Fruit fly (Drosophila melanogaster) whole organism, embryonic: ENCODE data around the gene Ero1L.

Experiments used
- B-H2 ChIP-seq: fragments of 200-800 bp; sonication (Bioruptor generic); optimal IDR thresholded peaks from 2 replicates; lab custom pipeline; 2018; ENCODE audit warnings: missing biosample characterization, mild to moderate bottlenecking, missing genetic modification characterization
- C15 ChIP-seq: fragments of 200-800 bp; sonication (Bioruptor generic); IDR thresholded peaks from 3 replicates; pipeline ENCODE4 v1.3.6; 2022; ENCODE audit warnings: missing biosample characterization, missing genetic modification characterization
- CG10209 ChIP-seq: fragments of 200-800 bp; sonication (Bioruptor generic); optimal IDR thresholded peaks from 3 replicates; lab custom pipeline; 2017; ENCODE audit warnings: missing biosample characterization, mild to moderate bottlenecking, missing genetic modification characterization, missing genetic modification reagents
- CG11560 ChIP-seq: fragments of 200-800 bp; sonication (Bioruptor generic); IDR thresholded peaks from 3 replicates; pipeline ENCODE4 v1.3.6; 2022; ENCODE audit warnings: missing biosample characterization, missing genetic modification characterization
- CG13424 ChIP-seq: fragments of 200-800 bp; sonication (Bioruptor generic); optimal IDR thresholded peaks from 2 replicates; lab custom pipeline; 2019; ENCODE audit warnings: missing biosample characterization, mild to moderate bottlenecking, missing genetic modification characterization, moderate library complexity
- CG13894 ChIP-seq: fragments of 200-800 bp; sonication (Bioruptor generic); optimal IDR thresholded peaks from 3 replicates; lab custom pipeline; 2018; ENCODE audit warnings: missing biosample characterization, mild to moderate bottlenecking, missing genetic modification characterization, moderate library complexity
- CG1529 ChIP-seq: fragments of 200-800 bp; sonication (Bioruptor generic); optimal IDR thresholded peaks from 3 replicates; lab custom pipeline; 2018; ENCODE audit warnings: missing biosample characterization, missing genetic modification characterization
- CG15514 ChIP-seq: fragments of 200-800 bp; sonication (Bioruptor generic); optimal IDR thresholded peaks from 3 replicates; lab custom pipeline; 2017; ENCODE audit warnings: missing biosample characterization, missing genetic modification characterization, mild to moderate bottlenecking, moderate library complexity, missing genetic modification reagents
- CG17328 ChIP-seq: fragments of 200-800 bp; sonication (Bioruptor generic); IDR thresholded peaks from 2 replicates; pipeline ENCODE4 v1.3.6; 2022; ENCODE audit warnings: missing biosample characterization, missing genetic modification characterization
- CG17612 ChIP-seq: fragments of 200-800 bp; sonication (Bioruptor generic); IDR thresholded peaks from 2 replicates; pipeline ENCODE4 v1.3.6; 2022; ENCODE audit warnings: missing biosample characterization, missing genetic modification characterization
- CG18599 ChIP-seq: fragments of 200-800 bp; sonication (Bioruptor generic); optimal IDR thresholded peaks from 3 replicates; lab custom pipeline; 2017; ENCODE audit warnings: missing biosample characterization, missing genetic modification characterization, mild to moderate bottlenecking, moderate library complexity, missing genetic modification reagents
- CG2120 ChIP-seq: fragments of 200-800 bp; sonication (Bioruptor generic); optimal IDR thresholded peaks from 3 replicates; lab custom pipeline; 2016; ENCODE audit warnings: missing biosample characterization, missing genetic modification characterization
- CG2889 ChIP-seq: fragments of 200-800 bp; sonication (Bioruptor generic); IDR thresholded peaks from 3 replicates; pipeline ENCODE4 v1.3.6; 2022; ENCODE audit warnings: missing biosample characterization, missing genetic modification characterization
- CG31388 ChIP-seq: fragments of 200-800 bp; sonication (Bioruptor generic); optimal IDR thresholded peaks from 2 replicates; lab custom pipeline; 2016; ENCODE audit warnings: missing biosample characterization, missing genetic modification characterization
- CG31441 ChIP-seq: fragments of 200-800 bp; sonication (Bioruptor generic); IDR thresholded peaks from 2 replicates; pipeline ENCODE4 v1.3.6; 2022; ENCODE audit warnings: missing biosample characterization, missing genetic modification characterization
- CG4328 ChIP-seq: fragments of 200-800 bp; sonication (Bioruptor generic); optimal IDR thresholded peaks from 3 replicates; lab custom pipeline; 2017; ENCODE audit warnings: missing biosample characterization, missing genetic modification reagents, missing genetic modification characterization
- CG5245 ChIP-seq: fragments of 200-800 bp; sonication (Bioruptor generic); optimal IDR thresholded peaks from 3 replicates; lab custom pipeline; 2016; ENCODE audit warnings: missing biosample characterization, missing genetic modification characterization
- CG6813 ChIP-seq: fragments of 200-800 bp; sonication (Bioruptor generic); optimal IDR thresholded peaks from 2 replicates; lab custom pipeline; 2017; ENCODE audit warnings: missing biosample characterization, missing genetic modification characterization, mild to moderate bottlenecking, moderate library complexity, missing genetic modification reagents
- CG7372 ChIP-seq: fragments of 200-800 bp; sonication (Bioruptor generic); IDR thresholded peaks from 2 replicates; pipeline ENCODE4 v1.3.6; 2022; ENCODE audit warnings: missing biosample characterization, missing genetic modification characterization
- CG7987 ChIP-seq: fragments of 200-800 bp; sonication (Bioruptor generic); optimal IDR thresholded peaks from 2 replicates; lab custom pipeline; 2018; ENCODE audit warnings: missing biosample characterization, mild to moderate bottlenecking, missing genetic modification characterization, moderate library complexity
- CG8359 ChIP-seq: fragments of 200-800 bp; sonication (Bioruptor generic); optimal IDR thresholded peaks from 2 replicates; lab custom pipeline; 2017; ENCODE audit warnings: missing biosample characterization, mild to moderate bottlenecking, missing genetic modification characterization, borderline replicate concordance
- CG9609 ChIP-seq: fragments of 200-800 bp; sonication (Bioruptor generic); optimal IDR thresholded peaks from 3 replicates; lab custom pipeline; 2016; ENCODE audit warnings: missing biosample characterization, missing genetic modification characterization
- CrebB ChIP-seq: fragments of 200-800 bp; sonication (Bioruptor generic); optimal IDR thresholded peaks from 3 replicates; lab custom pipeline; 2018; ENCODE audit warnings: missing biosample characterization, mild to moderate bottlenecking, missing genetic modification characterization
- Dad ChIP-seq: fragments of 200-800 bp; sonication (Bioruptor generic); optimal IDR thresholded peaks from 3 replicates; lab custom pipeline; 2016; ENCODE audit warnings: missing biosample characterization, missing genetic modification characterization
- Fer3 ChIP-seq: fragments of 200-800 bp; sonication (Bioruptor generic); optimal IDR thresholded peaks from 2 replicates; lab custom pipeline; 2018; ENCODE audit warnings: missing biosample characterization, mild to moderate bottlenecking, missing genetic modification characterization, moderate library complexity
- Hr78 ChIP-seq, 2 experiments: fragments of 200-800 bp in 1 of 2; fragments of >200 bp in 1 of 2; sonication (Bioruptor generic) in 1 of 2; optimal IDR thresholded peaks; 2 replicates each; lab custom pipeline; 2017 to 2019; ENCODE audit warnings: missing biosample characterization in 2 of 2, missing genetic modification characterization in 2 of 2, mild to moderate bottlenecking in 1 of 2, moderate library complexity in 1 of 2
- NfI ChIP-seq: fragments of 200-800 bp; sonication (Bioruptor generic); optimal IDR thresholded peaks from 3 replicates; lab custom pipeline; 2018; ENCODE audit warnings: missing biosample characterization, mild to moderate bottlenecking, missing genetic modification characterization, moderate library complexity
- Optix ChIP-seq: fragments of 200-800 bp; sonication (Bioruptor generic); IDR thresholded peaks from 3 replicates; pipeline ENCODE4 v1.3.6; 2022; ENCODE audit warnings: missing biosample characterization, missing genetic modification characterization
- Stat92E ChIP-seq, 3 experiments: fragments of >200 bp in 2 of 3; fragments of 200-800 bp in 1 of 3; sonication (Bioruptor generic) in 1 of 3; optimal IDR thresholded peaks; 2 replicates each; lab custom pipeline; 2017 to 2019; ENCODE audit warnings: missing biosample characterization in 3 of 3, missing genetic modification characterization in 3 of 3, mild to moderate bottlenecking in 1 of 3, moderate library complexity in 1 of 3
- abd-A ChIP-seq: fragments of 200-800 bp; sonication (Bioruptor generic); optimal IDR thresholded peaks from 3 replicates; lab custom pipeline; 2019; ENCODE audit warnings: missing biosample characterization, mild to moderate bottlenecking, missing genetic modification characterization, moderate library complexity
- ash1 ChIP-seq: fragments of 200-800 bp; sonication (Bioruptor generic); optimal IDR thresholded peaks from 2 replicates; lab custom pipeline; 2018; ENCODE audit warnings: missing biosample characterization, mild to moderate bottlenecking, missing genetic modification characterization
- crol ChIP-seq: fragments of 200-800 bp; sonication (Bioruptor generic); IDR thresholded peaks from 2 replicates; pipeline ENCODE4 v1.3.6; 2022; ENCODE audit warnings: missing biosample characterization, missing genetic modification characterization
- disco-r ChIP-seq: fragments of 200-800 bp; sonication (Bioruptor generic); optimal IDR thresholded peaks from 2 replicates; lab custom pipeline; 2016; ENCODE audit warnings: missing biosample characterization, missing genetic modification characterization
- dysf ChIP-seq: fragments of 200-800 bp; sonication (Bioruptor generic); IDR thresholded peaks from 3 replicates; pipeline ENCODE4 v1.3.6; 2022; ENCODE audit warnings: missing biosample characterization, missing genetic modification characterization
- emc ChIP-seq: fragments of 200-800 bp; sonication (Bioruptor generic); optimal IDR thresholded peaks from 2 replicates; lab custom pipeline; 2016; ENCODE audit warnings: missing biosample characterization, missing genetic modification characterization
- hkb ChIP-seq, 2 experiments: fragments of 200-800 bp in 1 of 2; fragments of >200 bp in 1 of 2; sonication (Bioruptor generic) in 1 of 2; IDR thresholded peaks in 1 of 2; optimal IDR thresholded peaks in 1 of 2; 2 replicates each; pipeline versions ENCODE4 v1.3.6 to Lab custom; 2017 to 2022; ENCODE audit warnings: missing biosample characterization in 1 of 2, missing genetic modification characterization in 1 of 2
- ind ChIP-seq: fragments of 200-800 bp; sonication (Bioruptor generic); optimal IDR thresholded peaks from 3 replicates; lab custom pipeline; 2016; ENCODE audit warnings: missing biosample characterization, missing genetic modification characterization
- inv ChIP-seq: fragments of 200-800 bp; sonication (Bioruptor generic); IDR thresholded peaks from 2 replicates; pipeline ENCODE4 v1.3.6; 2022; ENCODE audit warnings: missing biosample characterization, missing genetic modification characterization; ENCODE audit not compliant: partially characterized antibody
- kay ChIP-seq: fragments of 200-800 bp; sonication (Bioruptor generic); optimal IDR thresholded peaks from 2 replicates; lab custom pipeline; 2016; ENCODE audit warnings: missing biosample characterization, missing genetic modification characterization
- lab ChIP-seq: fragments of 200-800 bp; sonication (Bioruptor generic); optimal IDR thresholded peaks from 3 replicates; lab custom pipeline; 2017; ENCODE audit warnings: missing biosample characterization, missing genetic modification characterization, mild to moderate bottlenecking, moderate library complexity, missing genetic modification reagents
- nerfin-1 ChIP-seq: fragments of 200-800 bp; sonication (Bioruptor generic); optimal IDR thresholded peaks from 3 replicates; lab custom pipeline; 2019; ENCODE audit warnings: missing biosample characterization, mild to moderate bottlenecking, missing genetic modification characterization, moderate library complexity
- oc ChIP-seq: fragments of 200-800 bp; sonication (Bioruptor generic); optimal IDR thresholded peaks from 2 replicates; lab custom pipeline; 2018; ENCODE audit warnings: missing biosample characterization, mild to moderate bottlenecking, missing genetic modification characterization, moderate library complexity
- odd ChIP-seq: fragments of 200-800 bp; sonication (Bioruptor generic); optimal IDR thresholded peaks from 2 replicates; lab custom pipeline; 2017; ENCODE audit warnings: missing biosample characterization, mild to moderate bottlenecking, missing genetic modification characterization
- pros ChIP-seq: fragments of 200-800 bp; sonication (Bioruptor generic); optimal IDR thresholded peaks from 3 replicates; lab custom pipeline; 2019; ENCODE audit warnings: missing biosample characterization, mild to moderate bottlenecking, missing genetic modification characterization, moderate library complexity
- schlank ChIP-seq: fragments of 200-800 bp; sonication (Bioruptor generic); optimal IDR thresholded peaks from 2 replicates; lab custom pipeline; 2018; ENCODE audit warnings: missing biosample characterization, mild to moderate bottlenecking, missing genetic modification characterization
- sd ChIP-seq: fragments of 200-800 bp; sonication (Bioruptor generic); optimal IDR thresholded peaks from 3 replicates; lab custom pipeline; 2018; ENCODE audit warnings: missing biosample characterization, mild to moderate bottlenecking, missing genetic modification characterization, moderate library complexity
- sqz ChIP-seq: fragments of 200-800 bp; sonication (Bioruptor generic); optimal IDR thresholded peaks from 3 replicates; lab custom pipeline; 2018; ENCODE audit warnings: missing biosample characterization, mild to moderate bottlenecking, missing genetic modification characterization
- tup ChIP-seq: fragments of 200-800 bp; sonication (Bioruptor generic); optimal IDR thresholded peaks from 2 replicates; lab custom pipeline; 2016; ENCODE audit warnings: missing biosample characterization, mild to moderate bottlenecking, missing genetic modification characterization, moderate library complexity
- twi ChIP-seq: fragments of 200-800 bp; optimal IDR thresholded peaks from 2 replicates; lab custom pipeline; 2019; ENCODE audit warnings: missing biosample characterization, mild to moderate bottlenecking, missing genetic modification characterization, moderate library complexity

Ero1L gene

dm6 chr3L:4221226-4221770 is 51.1 kb downstream of the Ero1L start (continued):
- TF ChIP-seq CG15514 (GFP tag; lab: Kevin White, UChicago) (peak; percentile 52), CrebB (tag; lab: Kevin White, UChicago) (peak; percentile 37), CG7372 (GFP tag; lab: Robert Waterston, UW) (no peak), Hr78 (GFP tag; optimal IDR thresholded peaks at IDR 0.05; lab: Kevin White, UChicago) (peak in 1 of 2 experiments; percentile 82), Dad (GFP tag; lab: Kevin White, UChicago) (no peak), CG18599 (GFP tag; lab: Kevin White, UChicago) (peak; percentile 26), CG31388 (GFP tag; lab: Kevin White, UChicago) (no peak), CG5245 (no peak), kay (GFP tag; lab: Kevin White, UChicago) (peak; percentile 52), B-H2 (GFP tag; lab: Kevin White, UChicago) (peak; percentile 40), Fer3 (tag; lab: Kevin White, UChicago) (peak; percentile 12), emc (GFP tag; lab: Kevin White, UChicago) (no peak), oc (tag; lab: Kevin White, UChicago) (peak; percentile 2), inv (GFP tag; lab: Robert Waterston, UW) (no peak), CG2889 (GFP tag; lab: Robert Waterston, UW) (no peak), disco-r (GFP tag; lab: Kevin White, UChicago) (no peak), Optix (GFP tag; lab: Robert Waterston, UW) (no peak), CG31441 (no peak), crol (peak; percentile 99), abd-A (tag; lab: Kevin White, UChicago) (peak; percentile 93), sqz (GFP tag; lab: Kevin White, UChicago) (no peak), CG2120 (no peak), CG17612 (GFP tag; lab: Robert Waterston, UW) (no peak), twi (peak; percentile 34), CG8359 (GFP tag; lab: Kevin White, UChicago) (no peak), hkb (optimal IDR thresholded peaks at IDR 0.05; lab: Kevin White, UChicago) (no peak), hkb (GFP tag; IDR thresholded peaks at IDR 0.05; lab: Robert Waterston, UW) (no peak), sd (tag; lab: Kevin White, UChicago) (peak; percentile 99), pros (peak; percentile 79), ash1 (GFP tag; lab: Kevin White, UChicago) (no peak), CG9609 (no peak), lab (peak; percentile 81), CG13424 (tag; lab: Kevin White, UChicago) (no peak), CG11560 (tag; lab: Robert Waterston, UW) (no peak), odd (peak; percentile 0), CG4328 (GFP tag; lab: Kevin White, UChicago) (peak; percentile 45), ind (GFP tag; lab: Kevin White, UChicago) (no peak), CG7987 (GFP tag; lab: Kevin White, UChicago) (peak; percentile 35), CG6813 (peak; percentile 9), dysf (GFP tag; lab: Robert Waterston, UW) (no peak), CG10209 (GFP tag; lab: Kevin White, UChicago) (no peak), C15 (GFP tag; lab: Robert Waterston, UW) (no peak), NfI (GFP tag; lab: Kevin White, UChicago) (peak; percentile 34), Stat92E (GFP tag; optimal IDR thresholded peaks at IDR 0.05; lab: Kevin White, UChicago) (peak in 1 of 3 experiments; percentile 10), CG17328 (GFP tag; lab: Robert Waterston, UW) (no peak), CG13894 (tag; lab: Kevin White, UChicago) (peak; percentile 95), CG1529 (GFP tag; lab: Kevin White, UChicago) (no peak), nerfin-1 (no peak), schlank (tag; lab: Kevin White, UChicago) (peak; percentile 48), tup (GFP tag; lab: Kevin White, UChicago) (no peak)
